Fruit fly (Drosophila melanogaster) whole organism, adult: Measurements from ENCODE around the gene CG14963.

Experiments
- CG5204 ChIP-seq: fragments of 200-800 bp; sonication (Bioruptor generic); optimal IDR thresholded peaks from 2 replicates; lab custom pipeline; 2016; ENCODE audit warnings: missing biosample characterization, missing genetic modification characterization
- Mnt ChIP-seq: fragments of 200-800 bp; sonication (Bioruptor generic); optimal IDR thresholded peaks from 2 replicates; lab custom pipeline; 2016; ENCODE audit warnings: missing biosample characterization, mild to moderate bottlenecking, missing genetic modification characterization
- bab1 ChIP-seq: fragments of 200-800 bp; sonication (Bioruptor generic); optimal IDR thresholded peaks from 3 replicates; lab custom pipeline; 2019; ENCODE audit warnings: missing biosample characterization, mild to moderate bottlenecking, missing genetic modification characterization, moderate library complexity

- no peak for TF ChIP-seq bab1 (GFP tag; lab: Kevin White, UChicago)
- no peak for TF ChIP-seq CG5204 (GFP tag; lab: Kevin White, UChicago)
- no peak for TF ChIP-seq Mnt (GFP tag; lab: Kevin White, UChicago)
Measured at dm6 chr3L:3204348-3204747, 32.0 kb upstream of the CG14963 start, which contains the start of gene CG33159.
